Fruit fly (Drosophila melanogaster): Measurements from ENCODE around the gene CG18764.
A peak's percentile ranks its signal among the peaks of the same experiment; 100 is the strongest.

CG18764 gene

DNA sequence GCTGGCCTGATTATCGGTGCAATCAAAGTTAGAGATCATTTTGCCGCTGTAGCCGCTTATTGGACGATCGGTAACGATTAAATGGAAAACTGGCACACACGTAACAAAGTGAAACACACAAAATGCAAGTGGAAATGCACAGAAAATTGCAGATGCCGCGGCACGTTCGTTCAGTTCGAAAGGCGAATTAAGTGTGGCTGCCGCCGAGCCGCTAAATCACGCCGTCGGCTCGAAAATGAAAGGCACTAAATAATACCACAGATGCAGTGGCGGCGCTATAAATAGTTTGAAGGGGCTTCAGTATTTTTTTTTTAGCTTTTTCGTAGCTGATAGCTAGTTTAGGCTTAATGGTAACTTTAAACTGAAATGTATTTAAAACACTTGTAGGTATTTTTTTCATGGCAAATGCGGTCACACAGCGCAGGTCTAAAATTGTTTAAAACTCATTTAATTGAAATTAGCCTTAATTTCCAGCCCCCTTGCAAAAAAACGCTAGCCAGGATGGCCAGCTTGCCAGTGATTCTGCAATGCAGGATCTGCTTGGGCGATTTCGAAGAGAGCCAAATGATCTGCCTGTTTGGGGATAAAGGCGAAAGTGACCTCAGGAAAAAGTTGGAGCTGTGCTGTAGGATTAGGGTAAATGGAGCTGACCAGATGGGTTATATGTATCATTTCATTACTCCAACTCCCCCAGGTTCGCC is 6.8 kb upstream of the CG18764 start, which contains the start of the genes Jupiter and CG14710 (continued):
- TF ChIP-seq croc (GFP tag; conservative IDR thresholded peaks at IDR 0.05), result 0 out of 3 replicates have a peak, but pooled peaks have one; percentile 42
- peak; percentile 97 for TF ChIP-seq sens (GFP tag)
- peak; percentile 18 for TF ChIP-seq tup (GFP tag; optimal IDR thresholded peaks at IDR 0.05)
- TF ChIP-seq CG10654 (GFP tag; optimal IDR thresholded peaks at IDR 0.05), result peak; percentile 68
- TF ChIP-seq corto (GFP tag; optimal IDR thresholded peaks at IDR 0.05), result no peak
- no peak for TF ChIP-seq kah (GFP tag; optimal IDR thresholded peaks at IDR 0.05)
- TF ChIP-seq CG8924 (tag; optimal IDR thresholded peaks at IDR 0.05), result peak; percentile 69
- TF ChIP-seq pnt (GFP tag; optimal IDR thresholded peaks at IDR 0.05), result peak; percentile 87
- peak; percentile 28 for TF ChIP-seq Fer3 (tag; optimal IDR thresholded peaks at IDR 0.05)
- TF ChIP-seq CG3995 (GFP tag; optimal IDR thresholded peaks at IDR 0.05), result peak; percentile 20
- no peak for TF ChIP-seq Dfd (GFP tag; optimal IDR thresholded peaks at IDR 0.05)
- TF ChIP-seq ap (GFP tag; IDR thresholded peaks at IDR 0.05), result 0 out of 2 replicates have a peak, but pooled peaks have one; percentile 27
- TF ChIP-seq CG2116 (GFP tag; optimal IDR thresholded peaks at IDR 0.05), result peak; percentile 62
- peak; percentile 84 for TF ChIP-seq CG11456 (GFP tag; IDR thresholded peaks at IDR 0.05)
- TF ChIP-seq CG6254 (GFP tag; optimal IDR thresholded peaks at IDR 0.05), result no peak
- TF ChIP-seq CG11398 (GFP tag; optimal IDR thresholded peaks at IDR 0.05), result peak; percentile 4
- TF ChIP-seq gsb-n (tag; optimal IDR thresholded peaks at IDR 0.05), result no peak
- peak; percentile 45; the same call in 1 of the 2 replicates for TF ChIP-seq klu (GFP tag; IDR thresholded peaks at IDR 0.05)
- TF ChIP-seq gem (tag; optimal IDR thresholded peaks at IDR 0.05), result peak; percentile 74
- TF ChIP-seq insv (GFP tag; optimal IDR thresholded peaks at IDR 0.05), result peak in 1 of 2 experiments; percentile 27
- no peak for TF ChIP-seq CG7987 (GFP tag; optimal IDR thresholded peaks at IDR 0.05)
- TF ChIP-seq CG17912 (GFP tag; optimal IDR thresholded peaks at IDR 0.05), result no peak
- TF ChIP-seq chif (GFP tag; optimal IDR thresholded peaks at IDR 0.05), result peak; percentile 68 to 77
- no peak for TF ChIP-seq CG10274 (GFP tag; optimal IDR thresholded peaks at IDR 0.05)
- peak; percentile 79 for TF ChIP-seq Dad (GFP tag; optimal IDR thresholded peaks at IDR 0.05)
- TF ChIP-seq Sry-β (GFP tag; optimal IDR thresholded peaks at IDR 0.05), result peak; percentile 84
- TF ChIP-seq Dref (GFP tag; IDR thresholded peaks at IDR 0.05), result peak; percentile 49
- TF ChIP-seq CG7963 (GFP tag; IDR thresholded peaks at IDR 0.05; ENCODE audit: partially characterized antibody), result no peak
- TF ChIP-seq CG11504 (tag; optimal IDR thresholded peaks at IDR 0.05), result peak; percentile 63
- peak; percentile 48 for TF ChIP-seq Abd-B (GFP tag; optimal IDR thresholded peaks at IDR 0.05)
- peak; percentile 77 for TF ChIP-seq Aef1 (GFP tag; IDR thresholded peaks at IDR 0.05)
- peak; percentile 77 for TF ChIP-seq ci (GFP tag; IDR thresholded peaks at IDR 0.05)
- TF ChIP-seq pros (GFP tag; optimal IDR thresholded peaks at IDR 0.05), result no peak
- TF ChIP-seq CG42726 (GFP tag; IDR thresholded peaks at IDR 0.05; ENCODE audit: partially characterized antibody), result no peak
- no peak for TF ChIP-seq psq (GFP tag; optimal IDR thresholded peaks at IDR 0.05)
- TF ChIP-seq CG31365 (tag; optimal IDR thresholded peaks at IDR 0.05), result no peak
- TF ChIP-seq nau (GFP tag; optimal IDR thresholded peaks at IDR 0.05), result no peak
- TF ChIP-seq CG6689 (GFP tag; IDR thresholded peaks at IDR 0.05), result peak; percentile 43
- TF ChIP-seq sob (GFP tag; IDR thresholded peaks at IDR 0.05), result peak; percentile 78
- peak; percentile 83 for TF ChIP-seq HLH54F (GFP tag; optimal IDR thresholded peaks at IDR 0.05)
- TF ChIP-seq CG31388 (GFP tag; optimal IDR thresholded peaks at IDR 0.05), result no peak
- TF ChIP-seq Atf6 (GFP tag; IDR thresholded peaks at IDR 0.05), result 0 out of 2 replicates have a peak, but pooled peaks have one; percentile 39
- TF ChIP-seq toy (GFP tag; IDR thresholded peaks at IDR 0.05), result no peak
- peak; percentile 46 for TF ChIP-seq lbe (GFP tag; optimal IDR thresholded peaks at IDR 0.05)
- no peak for TF ChIP-seq Lim3 (GFP tag; IDR thresholded peaks at IDR 0.05)
- TF ChIP-seq CG8765 (GFP tag; IDR thresholded peaks at IDR 0.05), result peak; percentile 69; the same call in 1 of the 2 replicates
- TF ChIP-seq zf30C (GFP tag; optimal IDR thresholded peaks at IDR 0.05), result peak; percentile 13
- TF ChIP-seq CG18262 (tag; optimal IDR thresholded peaks at IDR 0.05), result peak; percentile 5
- TF ChIP-seq Xrp1 (GFP tag; IDR thresholded peaks at IDR 0.05), result peak; percentile 49; the same call in 1 of the 2 replicates
- no peak for TF ChIP-seq CG18619 (GFP tag; optimal IDR thresholded peaks at IDR 0.05)
